Worm (Caenorhabditis elegans) whole organism, L4 larva: ENCODE results near the gene mks-3.

Source experiments
- F26F4.8 ChIP-seq: fragments of 200-800 bp; sonication (Bioruptor generic); conservative IDR thresholded peaks from 2 replicates; pipeline ENCODE4 v1.3.6; 2022; ENCODE audit warnings: missing genetic modification characterization, missing compliant biosample characterization
- T20F7.1 ChIP-seq: fragments of 200-800 bp; sonication (Bioruptor generic); optimal IDR thresholded peaks from 2 replicates; lab custom pipeline; 2018; ENCODE audit warnings: mild to moderate bottlenecking, missing genetic modification characterization, missing compliant biosample characterization
- ama-1 ChIP-seq: fragments of 150-350 bp; optimal IDR thresholded peaks from 2 replicates; lab custom pipeline; 2014; ENCODE audit warnings: inconsistent platforms, mixed read lengths
- attf-4 ChIP-seq: sonication (generic microtip); optimal IDR thresholded peaks from 3 replicates; lab custom pipeline; 2017; ENCODE audit warnings: missing biosample characterization, missing genetic modification characterization
- ceh-20 ChIP-seq: fragments of 200-800 bp; sonication (Bioruptor generic); IDR thresholded peaks from 2 replicates; pipeline ENCODE4 v1.3.6; 2022; ENCODE audit warnings: missing genetic modification reagents, missing genetic modification characterization, missing compliant biosample characterization
- ceh-28 ChIP-seq: fragments of 150-350 bp; optimal IDR thresholded peaks from 2 replicates; lab custom pipeline; 2014; ENCODE audit warnings: missing biosample characterization, missing genetic modification reagents, missing genetic modification characterization
- ceh-32 ChIP-seq: sonication (generic microtip); optimal IDR thresholded peaks from 2 replicates; lab custom pipeline; 2016; ENCODE audit warnings: mild to moderate bottlenecking, missing genetic modification characterization, missing compliant biosample characterization; ENCODE audit not compliant: poor library complexity
- ceh-44 ChIP-seq: fragments of 200-800 bp; sonication (Bioruptor generic); IDR thresholded peaks from 2 replicates; pipeline ENCODE4 v1.3.6; 2022; ENCODE audit warnings: missing genetic modification reagents, missing genetic modification characterization, missing compliant biosample characterization
- ceh-62 ChIP-seq: sonication (generic microtip); optimal IDR thresholded peaks from 2 replicates; lab custom pipeline; 2017; ENCODE audit warnings: missing biosample characterization, missing genetic modification characterization
- ces-1 ChIP-seq: fragments of 150-350 bp; sonication (generic microtip); optimal IDR thresholded peaks from 4 replicates; lab custom pipeline; 2014; ENCODE audit warnings: missing biosample characterization, missing genetic modification reagents, missing genetic modification characterization
- cey-2 ChIP-seq: sonication (generic microtip); optimal IDR thresholded peaks from 3 replicates; lab custom pipeline; 2017; ENCODE audit warnings: missing genetic modification characterization, mild to moderate bottlenecking, missing compliant biosample characterization, antibody characterized with exemption, borderline replicate concordance; ENCODE audit not compliant: insufficient read depth
- ctbp-1 ChIP-seq: fragments of 200-800 bp; sonication (Bioruptor generic); IDR thresholded peaks from 2 replicates; pipeline ENCODE4 v1.3.6; 2022; ENCODE audit warnings: missing genetic modification reagents, missing genetic modification characterization, missing compliant biosample characterization
- daf-19 ChIP-seq: fragments of 200-800 bp; sonication (Bioruptor generic); conservative IDR thresholded peaks from 2 replicates; pipeline ENCODE4 v1.3.6; 2022; ENCODE audit warnings: missing genetic modification characterization, missing compliant biosample characterization
- dpl-1 ChIP-seq: fragments of 150-350 bp; optimal IDR thresholded peaks from 2 replicates; lab custom pipeline; 2014; ENCODE audit warnings: missing biosample characterization, missing genetic modification reagents, missing genetic modification characterization
- dve-1 ChIP-seq: sonication (generic microtip); optimal IDR thresholded peaks from 2 replicates; lab custom pipeline; 2017; ENCODE audit warnings: antibody characterized with exemption, mild to moderate bottlenecking, missing genetic modification characterization, missing compliant biosample characterization; ENCODE audit not compliant: insufficient read depth
- egl-43 ChIP-seq: fragments of 200-800 bp; sonication (Bioruptor generic); IDR thresholded peaks from 2 replicates; pipeline ENCODE4 v1.3.6; 2022; ENCODE audit warnings: missing genetic modification reagents, missing genetic modification characterization, missing compliant biosample characterization
- fos-1 ChIP-seq: fragments of 150-350 bp; optimal IDR thresholded peaks from 2 replicates; lab custom pipeline; 2014; ENCODE audit warnings: missing biosample characterization, missing genetic modification characterization
- hif-1 ChIP-seq, 2 experiments: sonication (generic microtip); optimal IDR thresholded peaks; 2 replicates each; lab custom pipeline; 2016 to 2017; ENCODE audit warnings: missing compliant biosample characterization in 2 of 2, missing genetic modification characterization in 2 of 2, missing genetic modification reagents in 2 of 2, missing genotype in 2 of 2, mild to moderate bottlenecking in 1 of 2
- hlh-11 ChIP-seq: fragments of 200-800 bp; sonication (Bioruptor generic); optimal IDR thresholded peaks from 2 replicates; lab custom pipeline; 2018; ENCODE audit warnings: mild to moderate bottlenecking, missing genetic modification characterization, missing compliant biosample characterization
- lim-7 ChIP-seq: fragments of 200-800 bp; sonication (Bioruptor generic); IDR thresholded peaks from 2 replicates; pipeline ENCODE4 v1.3.6; 2022; ENCODE audit warnings: missing genetic modification characterization, missing compliant biosample characterization
- lin-1 ChIP-seq: fragments of 200-800 bp; sonication (Bioruptor generic); IDR thresholded peaks from 2 replicates; pipeline ENCODE4 v1.3.6; 2022; ENCODE audit warnings: missing genetic modification reagents, missing genetic modification characterization, missing compliant biosample characterization
- lin-13 ChIP-seq: fragments of 150-350 bp; optimal IDR thresholded peaks from 2 replicates; lab custom pipeline; 2014; ENCODE audit warnings: missing biosample characterization, missing genetic modification reagents, missing genetic modification characterization
- lin-15B ChIP-seq: fragments of 150-350 bp; sonication (generic microtip); optimal IDR thresholded peaks from 3 replicates; lab custom pipeline; 2014; ENCODE audit warnings: missing biosample characterization, missing genetic modification characterization
- lin-29 ChIP-seq: fragments of 200-800 bp; sonication (Bioruptor generic); IDR thresholded peaks from 2 replicates; pipeline ENCODE4 v1.3.6; 2022; ENCODE audit warnings: missing genetic modification reagents, missing genetic modification characterization, missing compliant biosample characterization
- lin-39 ChIP-seq: fragments of 150-350 bp; optimal IDR thresholded peaks from 2 replicates; lab custom pipeline; 2014; ENCODE audit warnings: missing biosample characterization, missing genetic modification reagents, missing genetic modification characterization
- lsy-2 ChIP-seq, 2 experiments: fragments of 150-350 bp in 1 of 2; sonication (generic microtip) in 1 of 2; optimal IDR thresholded peaks; 2 replicates each; lab custom pipeline; 2014 to 2017; ENCODE audit warnings: missing biosample characterization in 2 of 2, missing genetic modification characterization in 2 of 2
- madf-5 ChIP-seq, 2 experiments: fragments of 200-800 bp; sonication (Bioruptor generic); IDR thresholded peaks; 2 replicates each; pipeline ENCODE4 v1.3.6; 2022; ENCODE audit warnings: missing compliant biosample characterization in 2 of 2, missing genetic modification characterization in 2 of 2
- madf-9 ChIP-seq: fragments of 200-800 bp; sonication (Bioruptor generic); conservative IDR thresholded peaks from 2 replicates; pipeline ENCODE4 v1.3.6; 2022; ENCODE audit warnings: missing genetic modification reagents, missing genetic modification characterization, missing compliant biosample characterization
- mdl-1 ChIP-seq, 2 experiments: fragments of 150-350 bp in 1 of 2; sonication (generic microtip) in 1 of 2; optimal IDR thresholded peaks; 2 replicates each; lab custom pipeline; 2014 to 2017; ENCODE audit warnings: missing biosample characterization in 2 of 2, missing genetic modification characterization in 2 of 2
- mep-1 ChIP-seq: fragments of 150-350 bp; sonication (generic microtip); optimal IDR thresholded peaks from 3 replicates; lab custom pipeline; 2014; ENCODE audit warnings: missing biosample characterization, missing genetic modification characterization
- mes-2 ChIP-seq: sonication (generic microtip); optimal IDR thresholded peaks from 2 replicates; lab custom pipeline; 2016; ENCODE audit warnings: missing genotype, mild to moderate bottlenecking, missing genetic modification characterization, missing compliant biosample characterization; ENCODE audit not compliant: poor library complexity, severe bottlenecking
- nhr-10 ChIP-seq: fragments of 150-350 bp; optimal IDR thresholded peaks from 2 replicates; lab custom pipeline; 2014; ENCODE audit warnings: missing biosample characterization, missing genetic modification characterization
- nhr-102 ChIP-seq: sonication (generic microtip); optimal IDR thresholded peaks from 2 replicates; lab custom pipeline; 2016; ENCODE audit warnings: mild to moderate bottlenecking, missing genetic modification characterization, moderate library complexity, missing compliant biosample characterization
- nhr-11 ChIP-seq: fragments of 150-350 bp; optimal IDR thresholded peaks from 2 replicates; lab custom pipeline; 2014; ENCODE audit warnings: missing biosample characterization, missing genetic modification characterization
- nhr-237 ChIP-seq: sonication (generic microtip); optimal IDR thresholded peaks from 2 replicates; lab custom pipeline; 2017; ENCODE audit warnings: missing biosample characterization, missing genetic modification characterization
- nhr-28 ChIP-seq: fragments of 150-350 bp; optimal IDR thresholded peaks from 2 replicates; lab custom pipeline; 2014; ENCODE audit warnings: missing biosample characterization, missing genetic modification characterization
- nhr-41 ChIP-seq: fragments of 200-800 bp; sonication (Bioruptor generic); IDR thresholded peaks from 2 replicates; pipeline ENCODE4 v1.3.6; 2022; ENCODE audit warnings: missing genetic modification reagents, missing genetic modification characterization, missing compliant biosample characterization
- nhr-48 ChIP-seq: sonication (generic microtip); optimal IDR thresholded peaks from 2 replicates; lab custom pipeline; 2016; ENCODE audit warnings: mild to moderate bottlenecking, missing genetic modification characterization, missing compliant biosample characterization
- rbr-2 ChIP-seq: sonication (generic microtip); optimal IDR thresholded peaks from 2 replicates; lab custom pipeline; 2016; ENCODE audit warnings: missing genotype, missing genetic modification characterization, missing compliant biosample characterization
- set-16 ChIP-seq: fragments of 200-800 bp; sonication (Bioruptor generic); IDR thresholded peaks from 2 replicates; pipeline ENCODE4 v1.3.6; 2022; ENCODE audit warnings: missing genetic modification reagents, missing genetic modification characterization, missing compliant biosample characterization
- skn-1 ChIP-seq: fragments of 150-350 bp; optimal IDR thresholded peaks from 2 replicates; lab custom pipeline; 2014; ENCODE audit warnings: missing biosample characterization, missing genetic modification characterization
- snpc-1.2 ChIP-seq: fragments of 200-800 bp; sonication (Bioruptor generic); IDR thresholded peaks from 2 replicates; pipeline ENCODE4 v1.3.6; 2022; ENCODE audit warnings: missing genetic modification reagents, missing genetic modification characterization, missing compliant biosample characterization
- spr-1 ChIP-seq: sonication (generic microtip); optimal IDR thresholded peaks from 2 replicates; lab custom pipeline; 2016; ENCODE audit warnings: mild to moderate bottlenecking, missing genetic modification characterization, missing compliant biosample characterization
- spr-3 ChIP-seq: fragments of 200-800 bp; sonication (Bioruptor generic); optimal IDR thresholded peaks from 2 replicates; lab custom pipeline; 2018; ENCODE audit warnings: mild to moderate bottlenecking, missing genetic modification characterization, missing compliant biosample characterization
- tra-1 ChIP-seq: fragments of 200-800 bp; sonication (Bioruptor generic); IDR thresholded peaks from 2 replicates; pipeline ENCODE4 v1.3.6; 2022; ENCODE audit warnings: missing genetic modification reagents, missing genetic modification characterization, missing compliant biosample characterization
- unc-130 ChIP-seq: sonication (generic microtip); optimal IDR thresholded peaks from 2 replicates; lab custom pipeline; 2016; ENCODE audit warnings: missing genetic modification reagents, missing genetic modification characterization, missing compliant biosample characterization
- unc-39 ChIP-seq: sonication (generic microtip); optimal IDR thresholded peaks from 2 replicates; lab custom pipeline; 2017; ENCODE audit warnings: missing biosample characterization, missing genetic modification characterization
- zip-11 ChIP-seq: fragments of 200-800 bp; sonication (Bioruptor generic); IDR thresholded peaks from 2 replicates; pipeline ENCODE4 v1.3.6; 2022; ENCODE audit warnings: missing genetic modification characterization, missing compliant biosample characterization
- ztf-11 ChIP-seq: fragments of 150-350 bp; optimal IDR thresholded peaks from 2 replicates; lab custom pipeline; 2014; ENCODE audit warnings: missing biosample characterization, missing genetic modification characterization

The mks-3 gene

ce11 chrII:7542952-7543351 is 40.5 kb downstream of the mks-3 start:
- TF ChIP-seq mep-1 (tag; lab: Kevin White, UChicago) = no peak

- no peak for TF ChIP-seq mdl-1 (tag; optimal IDR thresholded peaks at IDR 0.05; lab: Kevin White, UChicago)
- no peak for TF ChIP-seq lin-1
- TF ChIP-seq nhr-48 (tag; lab: Kevin White, UChicago) = no peak
- TF ChIP-seq ctbp-1 (GFP tag; lab: Robert Waterston, UW) = no peak
- TF ChIP-seq egl-43 (GFP tag; lab: Robert Waterston, UW) = no peak
- peak; percentile 8 for TF ChIP-seq rbr-2 (tag; lab: Kevin White, UChicago)
- TF ChIP-seq nhr-28 = peak; percentile 41
- TF ChIP-seq ceh-28 = no peak
- no peak for TF ChIP-seq nhr-10 (tag; lab: Kevin White, UChicago)
- TF ChIP-seq spr-3 (GFP tag; lab: Kevin White, UChicago) = no peak
- no peak for TF ChIP-seq ztf-11 (tag; lab: Kevin White, UChicago)
- no peak for TF ChIP-seq daf-19
- TF ChIP-seq madf-5 (GFP tag; IDR thresholded peaks at IDR 0.05; lab: Robert Waterston, UW) = no peak
- no peak for TF ChIP-seq unc-39 (tag; lab: Kevin White, UChicago)
- no peak for TF ChIP-seq F26F4.8 (GFP tag; lab: Robert Waterston, UW)
- no peak for TF ChIP-seq lin-15B (tag; lab: Kevin White, UChicago)
- no peak for TF ChIP-seq lim-7 (GFP tag; lab: Robert Waterston, UW)
- TF ChIP-seq nhr-11 (tag; lab: Kevin White, UChicago) = no peak
- TF ChIP-seq mes-2 = peak; percentile 93
- peak in 1 of 2 experiments; percentile 95 for TF ChIP-seq lsy-2 (tag; optimal IDR thresholded peaks at IDR 0.05; lab: Kevin White, UChicago)
- peak; percentile 78 for TF ChIP-seq dpl-1 (GFP tag; lab: Kevin White, UChicago)
- peak; percentile 32 for TF ChIP-seq dve-1 (tag; lab: Kevin White, UChicago)
- TF ChIP-seq lin-29 (GFP tag; lab: Robert Waterston, UW) = no peak
- peak; percentile 65 for TF ChIP-seq unc-130
- TF ChIP-seq ces-1 (GFP tag; lab: Kevin White, UChicago) = no peak
- no peak for TF ChIP-seq set-16 (GFP tag; lab: Robert Waterston, UW)
- no peak for TF ChIP-seq nhr-41 (GFP tag; lab: Robert Waterston, UW)
- no peak for TF ChIP-seq madf-9 (GFP tag; lab: Robert Waterston, UW)
- no peak for TF ChIP-seq ceh-20 (GFP tag; lab: Robert Waterston, UW)
- TF ChIP-seq ama-1 (lab: Kevin White, UChicago) = no peak
- TF ChIP-seq mep-1 (tag; lab: Kevin White, UChicago) = peak; percentile 43
- TF ChIP-seq cey-2 = no peak
- TF ChIP-seq ceh-62 = no peak
- no peak for TF ChIP-seq ceh-32 (tag; lab: Kevin White, UChicago)
- no peak for TF ChIP-seq ceh-44 (GFP tag; lab: Robert Waterston, UW)
- TF ChIP-seq tra-1 (GFP tag; lab: Robert Waterston, UW) = no peak
- TF ChIP-seq nhr-237 (tag; lab: Kevin White, UChicago) = no peak
- TF ChIP-seq fos-1 = no peak
- TF ChIP-seq hif-1 (tag; optimal IDR thresholded peaks at IDR 0.05; lab: Kevin White, UChicago) = peak in 1 of 2 experiments; percentile 66
- TF ChIP-seq attf-4 (tag; lab: Kevin White, UChicago) = no peak
- no peak for TF ChIP-seq lin-13
- peak; percentile 42 for TF ChIP-seq T20F7.1 (GFP tag; lab: Kevin White, UChicago)
- no peak for TF ChIP-seq zip-11 (GFP tag; lab: Robert Waterston, UW)
- no peak for TF ChIP-seq snpc-1.2 (GFP tag; lab: Robert Waterston, UW)
- no peak for TF ChIP-seq lin-39 (tag; lab: Kevin White, UChicago)
- no peak for TF ChIP-seq skn-1 (tag; lab: Kevin White, UChicago)
- TF ChIP-seq hlh-11 (tag; lab: Kevin White, UChicago) = peak; percentile 36
- TF ChIP-seq spr-1 (tag; lab: Kevin White, UChicago) = no peak
- TF ChIP-seq nhr-102 (tag; lab: Kevin White, UChicago) = no peak
Observed at ce11 chrII:7537603-7538230, 45.7 kb downstream of the mks-3 start, which contains the start of gene nfi-1. TSS of gene nfi-1 (plus strand) at chrII:7538180.
